Worm (Caenorhabditis elegans) whole organism, young adult: ENCODE measurements around the gene asb-2.

Experiments
- F57C9.4 ChIP-seq: sonication (generic microtip); optimal IDR thresholded peaks from 2 replicates; lab custom pipeline; 2017; ENCODE audit warnings: mild to moderate bottlenecking, missing genetic modification characterization, missing compliant biosample characterization
- cebp-2 ChIP-seq: fragments of 200-800 bp; sonication (Bioruptor generic); IDR thresholded peaks from 2 replicates; pipeline ENCODE4 v1.3.6; 2022; ENCODE audit warnings: missing genetic modification characterization, missing compliant biosample characterization
- ceh-79 ChIP-seq: sonication (generic microtip); optimal IDR thresholded peaks from 2 replicates; lab custom pipeline; 2017; ENCODE audit warnings: mild to moderate bottlenecking, missing genetic modification characterization, missing compliant biosample characterization
- hmg-20 ChIP-seq: fragments of 200-800 bp; sonication (Bioruptor generic); IDR thresholded peaks from 2 replicates; pipeline ENCODE4 v1.3.6; 2022; ENCODE audit warnings: missing genetic modification reagents, missing genetic modification characterization, missing compliant biosample characterization
- lir-1 ChIP-seq: fragments of 200-800 bp; sonication (Bioruptor generic); conservative IDR thresholded peaks from 2 replicates; pipeline ENCODE4 v1.3.6; 2022; ENCODE audit warnings: missing genetic modification reagents, missing genetic modification characterization, missing compliant biosample characterization
- madf-8 ChIP-seq: fragments of 200-800 bp; sonication (Bioruptor generic); conservative IDR thresholded peaks from 2 replicates; pipeline ENCODE4 v1.3.6; 2022; ENCODE audit warnings: missing genetic modification reagents, missing genetic modification characterization, missing compliant biosample characterization
- nfya-2 ChIP-seq: fragments of 200-800 bp; sonication (Bioruptor generic); IDR thresholded peaks from 2 replicates; pipeline ENCODE4 v1.3.6; 2022; ENCODE audit warnings: missing genetic modification reagents, missing genetic modification characterization, missing compliant biosample characterization
- pha-4 ChIP-seq: fragments of 150-350 bp; sonication (generic microtip); optimal IDR thresholded peaks from 2 replicates; lab custom pipeline; 2014; ENCODE audit warnings: missing biosample characterization, missing genetic modification reagents, missing genetic modification characterization
- sea-2 ChIP-seq: fragments of 200-800 bp; sonication (Bioruptor generic); IDR thresholded peaks from 2 replicates; pipeline ENCODE4 v1.3.6; 2022; ENCODE audit warnings: missing genetic modification characterization, missing compliant biosample characterization
- snpc-4 ChIP-seq, 5 experiments: fragments of 150-350 bp in 1 of 5; sonication (generic microtip) in 4 of 5; optimal IDR thresholded peaks; 2 replicates each; lab custom pipeline; 2014 to 2018; ENCODE audit warnings: missing genetic modification characterization in 5 of 5, missing biosample characterization in 3 of 5, antibody characterized with exemption in 2 of 5, mild to moderate bottlenecking in 2 of 5, missing compliant biosample characterization in 2 of 5, missing genotype in 2 of 5, moderate library complexity in 2 of 5, missing genetic modification reagents in 1 of 5
- zfh-2 ChIP-seq: fragments of 200-800 bp; sonication (Bioruptor generic); conservative IDR thresholded peaks from 2 replicates; pipeline ENCODE4 v1.3.6; 2022; ENCODE audit warnings: missing genetic modification reagents, missing genetic modification characterization, missing compliant biosample characterization

DNA sequence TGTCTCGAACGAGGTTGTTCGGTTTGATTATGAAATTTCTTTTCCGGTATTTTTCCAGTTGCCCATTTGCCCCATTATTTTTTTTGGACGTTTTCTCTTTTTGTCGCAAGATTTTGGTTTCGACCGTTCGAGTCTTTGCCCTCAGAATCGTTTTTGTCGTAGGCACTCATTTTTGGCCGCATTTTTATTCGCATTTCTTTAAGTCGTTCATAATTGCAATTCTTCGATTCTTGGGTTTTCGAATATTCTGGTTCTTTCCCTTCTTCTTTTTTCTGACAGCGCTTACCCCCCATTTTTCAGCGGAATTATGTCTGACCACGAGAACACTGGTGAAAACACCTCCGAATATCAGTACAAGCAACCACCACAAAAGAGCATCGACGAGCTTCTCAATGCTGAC is 38.6 kb downstream of the asb-2 start, which contains the start of gene rhi-1:
- TF ChIP-seq hmg-20 (no peak), nfya-2 (GFP tag; lab: Robert Waterston, UW) (no peak), snpc-4 (GFP tag; optimal IDR thresholded peaks at IDR 0.05; lab: Kevin White, UChicago) (no peak), snpc-4 (tag; optimal IDR thresholded peaks at IDR 0.05; lab: Kevin White, UChicago) (no peak), ceh-79 (tag; lab: Kevin White, UChicago) (no peak), lir-1 (no peak), F57C9.4 (tag; lab: Kevin White, UChicago) (no peak), madf-8 (GFP tag; lab: Robert Waterston, UW) (no peak), cebp-2 (GFP tag; lab: Robert Waterston, UW) (no peak), zfh-2 (GFP tag; lab: Robert Waterston, UW) (no peak), sea-2 (GFP tag; lab: Robert Waterston, UW) (no peak), pha-4 (tag; lab: Kevin White, UChicago) (no peak)
